Worm (Caenorhabditis elegans): ENCODE measurements around the gene C31B8.7.

The C31B8.7 gene

DNA sequence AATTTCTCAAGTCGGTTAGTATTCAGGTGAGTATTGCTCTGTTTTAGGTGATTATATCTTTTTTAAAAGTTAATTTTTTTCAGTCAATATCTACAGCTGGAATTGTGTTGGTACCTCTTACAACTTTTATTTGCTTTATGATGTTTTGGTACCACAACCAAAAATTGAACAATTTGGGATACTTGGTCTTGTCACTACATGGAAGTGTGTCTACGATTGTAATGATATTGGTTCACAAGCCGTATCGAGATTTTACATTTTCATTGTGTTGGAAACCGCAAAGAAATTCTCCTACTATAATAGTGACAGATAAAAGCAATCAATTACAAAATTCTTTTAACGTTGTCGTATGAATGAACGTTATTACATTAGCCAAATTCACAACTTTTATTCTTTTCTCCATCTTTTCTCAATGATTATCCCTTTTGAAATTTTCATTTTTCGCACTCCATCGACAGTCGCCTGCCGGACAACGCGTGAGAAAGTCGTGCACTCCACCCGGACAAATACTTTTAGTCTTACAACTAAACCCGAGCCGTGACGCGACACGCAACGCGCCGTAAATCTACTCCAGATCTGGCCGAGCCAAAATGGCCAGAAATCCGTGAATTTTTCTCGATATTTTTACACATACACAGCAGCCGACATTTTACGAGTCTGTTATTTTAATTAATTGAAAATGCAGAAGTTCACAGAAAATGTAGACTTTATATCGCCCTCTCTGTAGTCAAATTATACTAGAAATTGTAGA lies 31.2 kb downstream of the C31B8.7 start:
- TF ChIP-seq lin-38 (GFP tag; IDR thresholded peaks at IDR 0.05) (peak; percentile 53), nhr-111 (GFP tag; optimal IDR thresholded peaks at IDR 0.05) (no peak), dmd-8 (GFP tag; IDR thresholded peaks at IDR 0.05) (peak; percentile 52; the same call in 1 of the 2 replicates), hlh-11 (tag; optimal IDR thresholded peaks at IDR 0.05) (peak; percentile 30), vab-7 (GFP tag; IDR thresholded peaks at IDR 0.05) (no peak), zag-1 (tag; optimal IDR thresholded peaks at IDR 0.05) (no peak), tag-97 (GFP tag; IDR thresholded peaks at IDR 0.05) (no peak), tra-1 (GFP tag; IDR thresholded peaks at IDR 0.05) (peak; percentile 42; the same call in 1 of the 2 replicates), dmd-6 (GFP tag; IDR thresholded peaks at IDR 0.05) (peak; percentile 31), snpc-4 (tag; optimal IDR thresholded peaks at IDR 0.05) (no peak), T26A8.4 (GFP tag; IDR thresholded peaks at IDR 0.05) (peak; percentile 31; the same call in 1 of the 2 replicates), nhr-102 (tag; optimal IDR thresholded peaks at IDR 0.05) (peak; percentile 17), nhr-6 (tag; optimal IDR thresholded peaks at IDR 0.05) (no peak), aly-2 (tag; optimal IDR thresholded peaks at IDR 0.05) (no peak), aha-1 (tag) (peak; percentile 95), ctbp-1 (GFP tag; IDR thresholded peaks at IDR 0.05) (0 out of 2 replicates have a peak, but pooled peaks have one; percentile 31), hmg-1.1 (GFP tag; IDR thresholded peaks at IDR 0.05) (no peak), daf-8 (GFP tag; IDR thresholded peaks at IDR 0.05) (no peak), spr-3 (GFP tag; optimal IDR thresholded peaks at IDR 0.05) (no peak)

DNA sequence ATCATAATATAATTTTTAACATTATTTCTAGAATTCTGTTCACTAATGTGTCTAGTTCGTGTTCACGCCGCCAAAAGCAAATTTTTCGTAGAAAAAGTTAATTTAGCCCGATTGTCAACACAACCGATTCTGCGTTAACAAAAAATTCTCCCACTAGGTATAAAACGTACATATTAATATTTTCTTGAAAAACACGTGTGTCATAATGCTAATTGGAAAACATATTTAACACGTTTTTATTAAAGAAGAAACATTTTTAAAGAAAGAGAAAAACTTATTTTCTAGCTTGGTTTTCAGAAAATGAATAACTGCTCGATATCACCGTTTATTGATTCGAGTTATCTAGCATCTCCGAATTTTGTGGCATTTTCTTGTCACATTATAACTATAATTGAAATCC lies 33.0 kb downstream of the C31B8.7 start, which contains the start of gene srh-243:
srh-243 (plus strand) TSS at position 301 of the 400 bp plus-strand sequence.
- TF ChIP-seq ZK337.2 (GFP tag; IDR thresholded peaks at IDR 0.05) (no peak), mep-1 (tag; optimal IDR thresholded peaks at IDR 0.05) (no peak), ceh-82 (tag; optimal IDR thresholded peaks at IDR 0.05) (no peak), daf-8 (GFP tag; IDR thresholded peaks at IDR 0.05) (no peak), lir-3 (tag; optimal IDR thresholded peaks at IDR 0.05) (no peak), nhr-111 (GFP tag; optimal IDR thresholded peaks at IDR 0.05) (no peak), Y5F2A.4 (GFP tag; optimal IDR thresholded peaks at IDR 0.05) (no peak), nhr-48 (tag; optimal IDR thresholded peaks at IDR 0.05) (no peak), dve-1 (tag; optimal IDR thresholded peaks at IDR 0.05; ENCODE audit: insufficient read depth) (no peak), cey-2 (tag; optimal IDR thresholded peaks at IDR 0.05; ENCODE audit: borderline replicate concordance, insufficient read depth) (no peak), T26A8.4 (GFP tag; IDR thresholded peaks at IDR 0.05) (no peak), tag-97 (GFP tag; IDR thresholded peaks at IDR 0.05) (no peak), ces-1 (GFP tag; optimal IDR thresholded peaks at IDR 0.05) (no peak), unc-62 (GFP tag; optimal IDR thresholded peaks at IDR 0.05 in 1 of 2) (no peak), unc-62 (tag; optimal IDR thresholded peaks at IDR 0.05) (no peak), nhr-42 (GFP tag; IDR thresholded peaks at IDR 0.05) (no peak), ceh-28 (tag; optimal IDR thresholded peaks at IDR 0.05) (no peak)

DNA sequence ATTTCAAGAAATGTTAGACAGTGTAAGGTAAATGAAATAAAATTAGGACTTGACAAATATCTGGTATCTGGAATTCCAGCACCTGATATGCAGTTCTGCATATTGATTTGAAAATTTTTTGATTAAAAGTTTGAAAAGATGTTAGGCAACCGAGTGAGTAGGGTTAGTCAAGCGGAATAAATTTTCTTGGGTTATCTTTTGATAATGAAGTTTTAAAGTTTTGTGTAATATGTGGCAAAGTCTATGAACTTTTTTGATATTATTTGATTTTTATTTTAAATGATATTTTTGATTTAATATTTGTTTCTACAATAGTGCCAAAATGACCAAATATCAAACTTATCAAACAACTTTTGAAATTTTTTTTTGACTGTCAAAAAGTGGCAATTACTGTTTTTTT lies 33.6 kb downstream of the C31B8.7 start, which contains the start of gene srh-241:
srh-241 (minus strand) TSS at position 101 of the 400 bp plus-strand sequence.
- TF ChIP-seq T20F7.1 (GFP tag; optimal IDR thresholded peaks at IDR 0.05) (no peak), unc-62 (GFP tag; optimal IDR thresholded peaks at IDR 0.05 in 1 of 2) (no peak), unc-62 (tag; optimal IDR thresholded peaks at IDR 0.05) (no peak), hlh-11 (tag; optimal IDR thresholded peaks at IDR 0.05) (no peak), dmd-6 (GFP tag; IDR thresholded peaks at IDR 0.05) (no peak), madf-9 (GFP tag; conservative IDR thresholded peaks at IDR 0.05) (no peak), attf-4 (tag; optimal IDR thresholded peaks at IDR 0.05) (no peak), zag-1 (tag; optimal IDR thresholded peaks at IDR 0.05) (no peak), php-3 (GFP tag; IDR thresholded peaks at IDR 0.05) (no peak), R02D3.7 (tag; optimal IDR thresholded peaks at IDR 0.05) (no peak), vab-7 (GFP tag; IDR thresholded peaks at IDR 0.05) (no peak)
